Fruit fly (Drosophila melanogaster) whole organism, wandering third instar larva: ENCODE measurements around the gene CG34429.

Experiments used
- Abd-B ChIP-seq: fragments of >200 bp; optimal IDR thresholded peaks from 2 replicates; lab custom pipeline; 2017; ENCODE audit warnings: missing biosample characterization, missing genetic modification characterization
- CG32264 ChIP-seq: fragments of 200-800 bp; sonication (Bioruptor generic); optimal IDR thresholded peaks from 2 replicates; lab custom pipeline; 2016; ENCODE audit warnings: missing biosample characterization, missing genetic modification characterization
- CG9705 ChIP-seq: fragments of 200-800 bp; sonication (Bioruptor generic); optimal IDR thresholded peaks from 2 replicates; lab custom pipeline; 2018; ENCODE audit warnings: missing biosample characterization, mild to moderate bottlenecking, missing genetic modification characterization
- CrebA ChIP-seq: fragments of 200-800 bp; sonication (Bioruptor generic); optimal IDR thresholded peaks from 2 replicates; lab custom pipeline; 2016; ENCODE audit warnings: missing biosample characterization, mild to moderate bottlenecking, missing genetic modification characterization, borderline replicate concordance
- Dfd ChIP-seq: fragments of >200 bp; optimal IDR thresholded peaks from 2 replicates; lab custom pipeline; 2017; ENCODE audit warnings: missing biosample characterization, missing genetic modification characterization
- Dif ChIP-seq: fragments of 200-275, 200-300 bp; sonication (Bioruptor generic); optimal IDR thresholded peaks from 2 replicates; lab custom pipeline; 2018; ENCODE audit warnings: missing biosample characterization, missing genetic modification characterization; ENCODE audit not compliant: partially characterized antibody
- GATAd ChIP-seq: sonication (Bioruptor generic); optimal IDR thresholded peaks from 2 replicates; lab custom pipeline; 2016; ENCODE audit warnings: missing biosample characterization, missing genetic modification characterization
- HLH106 ChIP-seq: fragments of 200-800 bp; optimal IDR thresholded peaks from 3 replicates; lab custom pipeline; 2019; ENCODE audit warnings: missing biosample characterization, mild to moderate bottlenecking, missing genetic modification characterization, moderate library complexity
- Hnf4 ChIP-seq: fragments of 200-800 bp; sonication (Bioruptor generic); optimal IDR thresholded peaks from 2 replicates; lab custom pipeline; 2016; ENCODE audit warnings: missing biosample characterization, mild to moderate bottlenecking, missing genetic modification characterization
- Hr78 ChIP-seq: fragments of >200 bp; optimal IDR thresholded peaks from 2 replicates; lab custom pipeline; 2017; ENCODE audit warnings: missing biosample characterization, missing genetic modification characterization
- Hr83 ChIP-seq: fragments of 200-300 bp; sonication (Bioruptor generic); optimal IDR thresholded peaks from 2 replicates; lab custom pipeline; 2016; ENCODE audit warnings: missing biosample characterization, mild to moderate bottlenecking, missing genetic modification characterization, moderate library complexity; ENCODE audit not compliant: poor library complexity, severe bottlenecking
- Jra ChIP-seq: sonication (Bioruptor generic); optimal IDR thresholded peaks from 2 replicates; lab custom pipeline; 2016; ENCODE audit warnings: missing biosample characterization, missing genetic modification characterization
- Mio ChIP-seq: sonication (Bioruptor generic); optimal IDR thresholded peaks from 2 replicates; lab custom pipeline; 2016; ENCODE audit warnings: missing biosample characterization, missing genetic modification characterization
- Myc ChIP-seq: fragments of >200 bp; optimal IDR thresholded peaks from 2 replicates; lab custom pipeline; 2017
- N ChIP-seq: fragments of >200 bp; optimal IDR thresholded peaks from 2 replicates; lab custom pipeline; 2018; ENCODE audit warnings: missing biosample characterization, missing external identifiers, missing genetic modification characterization
- OdsH ChIP-seq: fragments of 200-800 bp; sonication (Bioruptor generic); optimal IDR thresholded peaks from 2 replicates; lab custom pipeline; 2016; ENCODE audit warnings: missing biosample characterization, mild to moderate bottlenecking, missing genetic modification characterization
- Rel ChIP-seq, 2 experiments: fragments of 200-800 bp; sonication (Bioruptor generic) in 1 of 2; optimal IDR thresholded peaks; 2 replicates in 1 of 2; 3 replicates in 1 of 2; lab custom pipeline; 2016 to 2019; ENCODE audit warnings: mild to moderate bottlenecking in 2 of 2, missing biosample characterization in 2 of 2, missing genetic modification characterization in 2 of 2, moderate library complexity in 1 of 2
- Sp1 ChIP-seq: fragments of 200-800 bp; sonication (Bioruptor generic); optimal IDR thresholded peaks from 3 replicates; lab custom pipeline; 2019; ENCODE audit warnings: missing biosample characterization, mild to moderate bottlenecking, missing genetic modification characterization, moderate library complexity
- Vsx2 ChIP-seq: fragments of 200-300, 225-300 bp; sonication (Bioruptor generic); optimal IDR thresholded peaks from 2 replicates; lab custom pipeline; 2018; ENCODE audit warnings: missing biosample characterization, missing genetic modification characterization; ENCODE audit not compliant: partially characterized antibody
- br ChIP-seq: fragments of 200-800 bp; sonication (Bioruptor generic); optimal IDR thresholded peaks from 2 replicates; lab custom pipeline; 2016; ENCODE audit warnings: missing biosample characterization, missing genetic modification characterization
- brk ChIP-seq: fragments of 200-800 bp; sonication (Bioruptor generic); optimal IDR thresholded peaks from 2 replicates; lab custom pipeline; 2016; ENCODE audit warnings: missing biosample characterization, mild to moderate bottlenecking, missing genetic modification characterization
- dl ChIP-seq, 2 experiments: fragments of 175-275, 200-275 bp in 1 of 2; fragments of 200-275 bp in 1 of 2; sonication (Bioruptor generic); optimal IDR thresholded peaks; lab custom pipeline; 2018; ENCODE audit warnings: mild to moderate bottlenecking in 2 of 2, missing biosample characterization in 2 of 2, missing genetic modification characterization in 2 of 2, moderate library complexity in 2 of 2; ENCODE audit not compliant: partially characterized antibody in 2 of 2, insufficient read depth in 1 of 2
- dmrt93B ChIP-seq: fragments of 200-800 bp; sonication (Bioruptor generic); optimal IDR thresholded peaks from 2 replicates; lab custom pipeline; 2018; ENCODE audit warnings: missing biosample characterization, mild to moderate bottlenecking, missing genetic modification characterization
- dsf ChIP-seq: sonication (Bioruptor generic); optimal IDR thresholded peaks from 2 replicates; lab custom pipeline; 2016; ENCODE audit warnings: missing biosample characterization, missing genetic modification characterization, borderline replicate concordance
- ey ChIP-seq: fragments of 200-800 bp; sonication (Bioruptor generic); optimal IDR thresholded peaks from 2 replicates; lab custom pipeline; 2016; ENCODE audit warnings: missing biosample characterization, missing genetic modification characterization
- foxo ChIP-seq, 2 experiments: fragments of 200-800 bp; sonication (Bioruptor generic); optimal IDR thresholded peaks; 2 replicates in 1 of 2; 3 replicates in 1 of 2; lab custom pipeline; 2016 to 2017; ENCODE audit warnings: missing biosample characterization in 2 of 2, missing genetic modification characterization in 2 of 2
- fru ChIP-seq: fragments of 200-800 bp; sonication (Bioruptor generic); optimal IDR thresholded peaks from 3 replicates; lab custom pipeline; 2016; ENCODE audit warnings: missing biosample characterization, mild to moderate bottlenecking, missing genetic modification characterization
- h ChIP-seq: fragments of 200-800 bp; sonication (Bioruptor generic); optimal IDR thresholded peaks from 3 replicates; lab custom pipeline; 2016; ENCODE audit warnings: missing biosample characterization, mild to moderate bottlenecking, missing genetic modification characterization
- jim ChIP-seq: fragments of 175-275, 200-325 bp; sonication (Bioruptor generic); optimal IDR thresholded peaks from 2 replicates; lab custom pipeline; 2016; ENCODE audit warnings: missing biosample characterization, mild to moderate bottlenecking, missing genetic modification characterization
- lola ChIP-seq: fragments of >200 bp; optimal IDR thresholded peaks from 2 replicates; lab custom pipeline; 2017; ENCODE audit warnings: missing biosample characterization, missing genetic modification characterization
- pan ChIP-seq: fragments of >200 bp; optimal IDR thresholded peaks from 2 replicates; lab custom pipeline; 2017
- psq ChIP-seq: fragments of 200-800 bp; sonication (Bioruptor generic); optimal IDR thresholded peaks from 3 replicates; lab custom pipeline; 2017; ENCODE audit warnings: missing biosample characterization, mild to moderate bottlenecking, missing genetic modification characterization, moderate library complexity
- rgr ChIP-seq: fragments of 200-800 bp; sonication (Bioruptor generic); optimal IDR thresholded peaks from 3 replicates; lab custom pipeline; 2016; ENCODE audit warnings: missing biosample characterization, mild to moderate bottlenecking, missing genetic modification characterization
- sage ChIP-seq: fragments of 200-800 bp; sonication (Bioruptor generic); optimal IDR thresholded peaks from 2 replicates; lab custom pipeline; 2016; ENCODE audit warnings: missing biosample characterization, mild to moderate bottlenecking, missing genetic modification characterization
- sv ChIP-seq: fragments of 200-800 bp; sonication (Bioruptor generic); optimal IDR thresholded peaks from 3 replicates; lab custom pipeline; 2016; ENCODE audit warnings: missing biosample characterization, missing genetic modification characterization
- tai ChIP-seq: sonication (Bioruptor generic); optimal IDR thresholded peaks from 2 replicates; lab custom pipeline; 2016; ENCODE audit warnings: missing biosample characterization, missing genetic modification characterization
- usp ChIP-seq: fragments of >200 bp; optimal IDR thresholded peaks from 2 replicates; lab custom pipeline; 2017; ENCODE audit warnings: missing biosample characterization, missing genetic modification characterization
- woc ChIP-seq: sonication (Bioruptor generic); optimal IDR thresholded peaks from 2 replicates; lab custom pipeline; 2016; ENCODE audit warnings: missing biosample characterization, mild to moderate bottlenecking, missing genetic modification characterization

CG34429 gene

dm6 chr3L:13015823-13016465, 46.9 kb upstream of the CG34429 start, which contains the start of gene CG11267 (continued):
- TF ChIP-seq Vsx2 (GFP tag; lab: Kevin White, UChicago) (no peak), Jra (no peak), woc (GFP tag; lab: Kevin White, UChicago) (peak; percentile 59)

dm6 chr3L:13017803-13018324, 45.0 kb upstream of the CG34429 start, which contains the start of the genes mRpL20 and Icmt:
Gene mRpL20, minus strand, starts transcription at chr3L:13017867.
Gene Icmt, plus strand, starts transcription at chr3L:13018266.
- TF ChIP-seq jim (no peak), fru (GFP tag; lab: Kevin White, UChicago) (peak; percentile 89), CG9705 (peak; percentile 75), ey (GFP tag; lab: Kevin White, UChicago) (peak; percentile 69), br (GFP tag; lab: Kevin White, UChicago) (peak; percentile 71), tai (GFP tag; lab: Kevin White, UChicago) (peak; percentile 89), Abd-B (no peak), N (no peak), Hr83 (GFP tag; lab: Kevin White, UChicago) (peak; percentile 55), Sp1 (GFP tag; lab: Kevin White, UChicago) (peak; percentile 97), Mio (GFP tag; lab: Kevin White, UChicago) (no peak), Hnf4 (peak; percentile 93), lola (GFP tag; lab: Kevin White, UChicago) (no peak), usp (GFP tag; lab: Kevin White, UChicago) (no peak), brk (GFP tag; lab: Kevin White, UChicago) (peak; percentile 83), Myc (lab: Kevin White, UChicago) (no peak), h (peak; percentile 89), Jra (peak; percentile 84), pan (lab: Kevin White, UChicago) (no peak), psq (GFP tag; lab: Kevin White, UChicago) (peak; percentile 93), sv (peak; percentile 76), Rel (GFP tag; optimal IDR thresholded peaks at IDR 0.05; lab: Kevin White, UChicago) (peak; percentile 3), Rel (tag; optimal IDR thresholded peaks at IDR 0.05; lab: Kevin White, UChicago) (peak; percentile 85), Hr78 (GFP tag; lab: Kevin White, UChicago) (no peak), HLH106 (peak; percentile 97), Vsx2 (GFP tag; lab: Kevin White, UChicago) (no peak), rgr (GFP tag; lab: Kevin White, UChicago) (peak; percentile 94), Dif (GFP tag; lab: Kevin White, UChicago) (no peak), GATAd (GFP tag; lab: Kevin White, UChicago) (peak; percentile 51), CG32264 (GFP tag; lab: Kevin White, UChicago) (peak; percentile 51), dl (GFP tag; optimal IDR thresholded peaks at IDR 0.05; lab: Kevin White, UChicago; ENCODE audit: insufficient read depth in 1 of 2, partially characterized antibody in 2 of 2) (no peak), woc (GFP tag; lab: Kevin White, UChicago) (peak; percentile 72), CrebA (GFP tag; lab: Kevin White, UChicago) (no peak), foxo (GFP tag; optimal IDR thresholded peaks at IDR 0.05; lab: Kevin White, UChicago) (peak in 1 of 2 experiments; percentile 97), sage (GFP tag; lab: Kevin White, UChicago) (peak; percentile 76), OdsH (GFP tag; lab: Kevin White, UChicago) (peak; percentile 93), dsf (GFP tag; lab: Kevin White, UChicago) (peak; percentile 83), dmrt93B (GFP tag; lab: Kevin White, UChicago) (peak; percentile 77), Dfd (GFP tag; lab: Kevin White, UChicago) (peak; percentile 79)
